Fruit fly (Drosophila melanogaster): Measurements from ENCODE around the gene CG12206.

Gene CG12206

dm6 chrX:3482119-3483014, 8.0 kb upstream of the CG12206 start, which contains the start of the genes CG10804 and CG10802:
Gene CG10804, minus strand, starts transcription at chrX:3482322.
Gene CG10802, plus strand, starts transcription at chrX:3482965.
- peak; percentile 27 for TF ChIP-seq CG9705 (GFP tag; optimal IDR thresholded peaks at IDR 0.05)
- peak; percentile 93 for TF ChIP-seq tai (GFP tag; optimal IDR thresholded peaks at IDR 0.05)
- TF ChIP-seq CrebA (GFP tag; optimal IDR thresholded peaks at IDR 0.05; ENCODE audit: borderline replicate concordance): no peak
- peak; percentile 89 for TF ChIP-seq Hnf4 (GFP tag; optimal IDR thresholded peaks at IDR 0.05)
- no peak for TF ChIP-seq br (GFP tag; optimal IDR thresholded peaks at IDR 0.05)
- TF ChIP-seq pan (optimal IDR thresholded peaks at IDR 0.05): no peak
- no peak for TF ChIP-seq lola (GFP tag; optimal IDR thresholded peaks at IDR 0.05)
- TF ChIP-seq brk (GFP tag; optimal IDR thresholded peaks at IDR 0.05): peak; percentile 41
- TF ChIP-seq psq (GFP tag; optimal IDR thresholded peaks at IDR 0.05): peak; percentile 59
- TF ChIP-seq jim (GFP tag; optimal IDR thresholded peaks at IDR 0.05): no peak
- TF ChIP-seq Abd-B (GFP tag; optimal IDR thresholded peaks at IDR 0.05): no peak
- TF ChIP-seq sage (GFP tag; optimal IDR thresholded peaks at IDR 0.05): no peak
- peak in 1 of 2 experiments; percentile 85 for TF ChIP-seq foxo (GFP tag; optimal IDR thresholded peaks at IDR 0.05)
- TF ChIP-seq dsf (GFP tag; optimal IDR thresholded peaks at IDR 0.05; ENCODE audit: borderline replicate concordance): peak; percentile 71
- no peak for TF ChIP-seq Vsx2 (GFP tag; optimal IDR thresholded peaks at IDR 0.05; ENCODE audit: partially characterized antibody)
- TF ChIP-seq CG32264 (GFP tag; optimal IDR thresholded peaks at IDR 0.05): no peak
- TF ChIP-seq Rel (GFP tag; optimal IDR thresholded peaks at IDR 0.05): no peak
- TF ChIP-seq Rel (tag; optimal IDR thresholded peaks at IDR 0.05): no peak
- TF ChIP-seq sv (GFP tag; optimal IDR thresholded peaks at IDR 0.05): peak; percentile 78
- peak; percentile 54 for TF ChIP-seq Sp1 (GFP tag; optimal IDR thresholded peaks at IDR 0.05)
- TF ChIP-seq Myc (optimal IDR thresholded peaks at IDR 0.05): peak; percentile 43
- TF ChIP-seq Mio (GFP tag; optimal IDR thresholded peaks at IDR 0.05): no peak
- TF ChIP-seq Dfd (GFP tag; optimal IDR thresholded peaks at IDR 0.05): no peak
- no peak for TF ChIP-seq dl (GFP tag; optimal IDR thresholded peaks at IDR 0.05; ENCODE audit: insufficient read depth in 1 of 2, partially characterized antibody in 2 of 2)
- peak; percentile 83 for TF ChIP-seq woc (GFP tag; optimal IDR thresholded peaks at IDR 0.05)
- peak; percentile 81 for TF ChIP-seq ey (GFP tag; optimal IDR thresholded peaks at IDR 0.05)
- TF ChIP-seq Jra (GFP tag; optimal IDR thresholded peaks at IDR 0.05): peak; percentile 82
- no peak for TF ChIP-seq Hr78 (GFP tag; optimal IDR thresholded peaks at IDR 0.05)
- no peak for TF ChIP-seq dmrt93B (GFP tag; optimal IDR thresholded peaks at IDR 0.05)
- peak; percentile 48 for TF ChIP-seq Hr83 (GFP tag; optimal IDR thresholded peaks at IDR 0.05; ENCODE audit: poor library complexity, severe bottlenecking)
- TF ChIP-seq usp (GFP tag; optimal IDR thresholded peaks at IDR 0.05): no peak
- no peak for TF ChIP-seq N (GFP tag; optimal IDR thresholded peaks at IDR 0.05)
- TF ChIP-seq fru (GFP tag; optimal IDR thresholded peaks at IDR 0.05): peak; percentile 71
- no peak for TF ChIP-seq Dif (GFP tag; optimal IDR thresholded peaks at IDR 0.05; ENCODE audit: partially characterized antibody)
- TF ChIP-seq HLH106 (tag; optimal IDR thresholded peaks at IDR 0.05): peak; percentile 79
- peak; percentile 83 for TF ChIP-seq rgr (GFP tag; optimal IDR thresholded peaks at IDR 0.05)
- peak; percentile 84 for TF ChIP-seq h (GFP tag; optimal IDR thresholded peaks at IDR 0.05)
- TF ChIP-seq GATAd (GFP tag; optimal IDR thresholded peaks at IDR 0.05): peak; percentile 44
- peak; percentile 59 for TF ChIP-seq OdsH (GFP tag; optimal IDR thresholded peaks at IDR 0.05)

dm6 chrX:3481034-3481433, 6.7 kb upstream of the CG12206 start:
- TF ChIP-seq fru (GFP tag; optimal IDR thresholded peaks at IDR 0.05): no peak
- no peak for TF ChIP-seq Hnf4 (GFP tag; optimal IDR thresholded peaks at IDR 0.05)
- no peak for TF ChIP-seq Dfd (GFP tag; optimal IDR thresholded peaks at IDR 0.05)
- peak; percentile 60 for TF ChIP-seq Myc (optimal IDR thresholded peaks at IDR 0.05)
- no peak for TF ChIP-seq Jra (GFP tag; optimal IDR thresholded peaks at IDR 0.05)
